Fruit fly (Drosophila melanogaster) whole organism, embryonic: ENCODE measurements around the gene CG11356.

Experiments
- ATbp ChIP-seq: fragments of 200-800 bp; sonication (Bioruptor generic); optimal IDR thresholded peaks from 2 replicates; lab custom pipeline; 2017; ENCODE audit warnings: missing biosample characterization, mild to moderate bottlenecking, missing genetic modification characterization, missing genetic modification reagents
- CG13424 ChIP-seq: fragments of 200-800 bp; sonication (Bioruptor generic); optimal IDR thresholded peaks from 2 replicates; lab custom pipeline; 2019; ENCODE audit warnings: missing biosample characterization, mild to moderate bottlenecking, missing genetic modification characterization, moderate library complexity
- CG14965 ChIP-seq: fragments of 200-800 bp; sonication (Bioruptor generic); optimal IDR thresholded peaks from 2 replicates; lab custom pipeline; 2016; ENCODE audit warnings: missing biosample characterization, missing genetic modification characterization, borderline replicate concordance
- CG17385 ChIP-seq: fragments of 200-800 bp; sonication (Bioruptor generic); optimal IDR thresholded peaks from 3 replicates; lab custom pipeline; 2018; ENCODE audit warnings: missing biosample characterization, mild to moderate bottlenecking, missing genetic modification characterization
- CG17612 ChIP-seq: fragments of 200-800 bp; sonication (Bioruptor generic); IDR thresholded peaks from 2 replicates; pipeline ENCODE4 v1.3.6; 2022; ENCODE audit warnings: missing biosample characterization, missing genetic modification characterization
- CG3407 ChIP-seq: fragments of 200-800 bp; sonication (Bioruptor generic); optimal IDR thresholded peaks from 2 replicates; lab custom pipeline; 2018; ENCODE audit warnings: missing biosample characterization, mild to moderate bottlenecking, missing genetic modification characterization
- Dek ChIP-seq: fragments of 200-800 bp; sonication (Bioruptor generic); optimal IDR thresholded peaks from 3 replicates; lab custom pipeline; 2019; ENCODE audit warnings: missing biosample characterization, mild to moderate bottlenecking, missing genetic modification characterization, moderate library complexity
- Dip3 ChIP-seq: fragments of 200-800 bp; sonication (Bioruptor generic); optimal IDR thresholded peaks from 3 replicates; lab custom pipeline; 2016; ENCODE audit warnings: missing biosample characterization, missing genetic modification characterization
- Doc2 ChIP-seq: fragments of 200-800 bp; sonication (Bioruptor generic); IDR thresholded peaks from 2 replicates; pipeline ENCODE4 v1.3.6; 2022; ENCODE audit warnings: missing biosample characterization, missing genetic modification characterization
- Doc3 ChIP-seq: fragments of 200-800 bp; sonication (Bioruptor generic); IDR thresholded peaks from 3 replicates; pipeline ENCODE4 v1.3.6; 2022; ENCODE audit warnings: missing biosample characterization, missing genetic modification characterization; ENCODE audit not compliant: partially characterized antibody
- HHEX ChIP-seq: fragments of 200-800 bp; sonication (Bioruptor generic); optimal IDR thresholded peaks from 3 replicates; lab custom pipeline; 2017; ENCODE audit warnings: missing biosample characterization, mild to moderate bottlenecking, missing genetic modification characterization, missing genetic modification reagents
- Hr3 ChIP-seq: fragments of 200-800 bp; sonication (Bioruptor generic); optimal IDR thresholded peaks from 3 replicates; lab custom pipeline; 2016; ENCODE audit warnings: missing biosample characterization, missing genetic modification characterization
- Mad ChIP-seq: fragments of 200-800 bp; sonication (Bioruptor generic); optimal IDR thresholded peaks from 2 replicates; lab custom pipeline; 2016; ENCODE audit warnings: missing biosample characterization, missing genetic modification characterization
- Med ChIP-seq: fragments of 200-800 bp; sonication (Bioruptor generic); peaks from one replicate; lab custom pipeline; 2016; ENCODE audit warnings: missing biosample characterization, missing genetic modification characterization, mild to moderate bottlenecking, inconsistent platforms, moderate library complexity
- Poxn ChIP-seq: fragments of 200-800 bp; sonication (Bioruptor generic); IDR thresholded peaks from 2 replicates; pipeline ENCODE4 v1.3.6; 2022; ENCODE audit warnings: missing biosample characterization, missing genetic modification characterization
- Side ChIP-seq: fragments of 200-800 bp; sonication (Bioruptor generic); optimal IDR thresholded peaks from 2 replicates; lab custom pipeline; 2016; ENCODE audit warnings: missing biosample characterization, missing genetic modification characterization
- Taf1 ChIP-seq: fragments of 200-800 bp; sonication (Bioruptor generic); IDR thresholded peaks from 2 replicates; pipeline ENCODE4 v1.3.6; 2022; ENCODE audit warnings: missing biosample characterization, missing genetic modification characterization
- YL-1 ChIP-seq: fragments of 200-800 bp; sonication (Bioruptor generic); optimal IDR thresholded peaks from 3 replicates; lab custom pipeline; 2017; ENCODE audit warnings: missing biosample characterization, mild to moderate bottlenecking, missing genetic modification characterization
- ab ChIP-seq: fragments of 200-800 bp; sonication (Bioruptor generic); optimal IDR thresholded peaks from 2 replicates; lab custom pipeline; 2016; ENCODE audit warnings: missing biosample characterization, missing genetic modification characterization
- bab2 ChIP-seq: fragments of 200-800 bp; sonication (Bioruptor generic); optimal IDR thresholded peaks from 2 replicates; lab custom pipeline; 2016; ENCODE audit warnings: missing biosample characterization, missing genetic modification characterization
- cg ChIP-seq: fragments of 200-800 bp; sonication (Bioruptor generic); optimal IDR thresholded peaks from 3 replicates; lab custom pipeline; 2019; ENCODE audit warnings: missing biosample characterization, mild to moderate bottlenecking, missing genetic modification characterization, moderate library complexity
- chinmo ChIP-seq: fragments of 200-800 bp; sonication (Bioruptor generic); IDR thresholded peaks from 4 replicates; pipeline ENCODE4 v1.3.6; 2022; ENCODE audit warnings: missing biosample characterization, missing genetic modification characterization; ENCODE audit not compliant: partially characterized antibody
- cwo ChIP-seq: fragments of 200-800 bp; sonication (Bioruptor generic); optimal IDR thresholded peaks from 3 replicates; lab custom pipeline; 2017; ENCODE audit warnings: missing biosample characterization, missing genetic modification characterization, mild to moderate bottlenecking, moderate library complexity, missing genetic modification reagents
- ewg ChIP-seq: fragments of 200-800 bp; sonication (Bioruptor generic); optimal IDR thresholded peaks from 3 replicates; lab custom pipeline; 2017; ENCODE audit warnings: mild to moderate bottlenecking, missing biosample characterization, missing genetic modification reagents, missing genetic modification characterization
- gsb-n ChIP-seq: fragments of 200-800 bp; sonication (Bioruptor generic); optimal IDR thresholded peaks from 3 replicates; lab custom pipeline; 2018; ENCODE audit warnings: missing biosample characterization, mild to moderate bottlenecking, missing genetic modification characterization
- h ChIP-seq: fragments of >200 bp; optimal IDR thresholded peaks from 2 replicates; lab custom pipeline; 2017
- kay ChIP-seq: fragments of 200-800 bp; sonication (Bioruptor generic); optimal IDR thresholded peaks from 2 replicates; lab custom pipeline; 2016; ENCODE audit warnings: missing biosample characterization, missing genetic modification characterization
- lab ChIP-seq: fragments of 200-800 bp; sonication (Bioruptor generic); optimal IDR thresholded peaks from 3 replicates; lab custom pipeline; 2017; ENCODE audit warnings: missing biosample characterization, missing genetic modification characterization, mild to moderate bottlenecking, moderate library complexity, missing genetic modification reagents
- luna ChIP-seq: fragments of 200-800 bp; sonication (Bioruptor generic); optimal IDR thresholded peaks from 2 replicates; lab custom pipeline; 2016; ENCODE audit warnings: missing biosample characterization, missing genetic modification characterization
- maf-S ChIP-seq: fragments of 200-800 bp; sonication (Bioruptor generic); optimal IDR thresholded peaks from 2 replicates; lab custom pipeline; 2016; ENCODE audit warnings: missing biosample characterization, missing genetic modification characterization
- slou ChIP-seq: fragments of 200-800 bp; sonication (Bioruptor generic); optimal IDR thresholded peaks from 3 replicates; lab custom pipeline; 2016; ENCODE audit warnings: missing biosample characterization, missing genetic modification characterization
- sob ChIP-seq: fragments of 200-800 bp; sonication (Bioruptor generic); IDR thresholded peaks from 2 replicates; pipeline ENCODE4 v1.3.6; 2022; ENCODE audit warnings: missing biosample characterization, missing genetic modification characterization
- stwl ChIP-seq: fragments of 200-800 bp; sonication (Bioruptor generic); optimal IDR thresholded peaks from 3 replicates; lab custom pipeline; 2018; ENCODE audit warnings: missing biosample characterization, mild to moderate bottlenecking, missing genetic modification characterization, moderate library complexity
- trem ChIP-seq: fragments of 200-800 bp; optimal IDR thresholded peaks from 3 replicates; lab custom pipeline; 2019; ENCODE audit warnings: missing biosample characterization, mild to moderate bottlenecking, missing genetic modification characterization, moderate library complexity
- twi ChIP-seq: fragments of 200-800 bp; optimal IDR thresholded peaks from 2 replicates; lab custom pipeline; 2019; ENCODE audit warnings: missing biosample characterization, mild to moderate bottlenecking, missing genetic modification characterization, moderate library complexity
- unc-4 ChIP-seq: fragments of 200-800 bp; sonication (Bioruptor generic); IDR thresholded peaks from 2 replicates; pipeline ENCODE4 v1.3.6; 2022; ENCODE audit warnings: missing biosample characterization, missing genetic modification characterization; ENCODE audit not compliant: partially characterized antibody

The CG11356 gene

DNA sequence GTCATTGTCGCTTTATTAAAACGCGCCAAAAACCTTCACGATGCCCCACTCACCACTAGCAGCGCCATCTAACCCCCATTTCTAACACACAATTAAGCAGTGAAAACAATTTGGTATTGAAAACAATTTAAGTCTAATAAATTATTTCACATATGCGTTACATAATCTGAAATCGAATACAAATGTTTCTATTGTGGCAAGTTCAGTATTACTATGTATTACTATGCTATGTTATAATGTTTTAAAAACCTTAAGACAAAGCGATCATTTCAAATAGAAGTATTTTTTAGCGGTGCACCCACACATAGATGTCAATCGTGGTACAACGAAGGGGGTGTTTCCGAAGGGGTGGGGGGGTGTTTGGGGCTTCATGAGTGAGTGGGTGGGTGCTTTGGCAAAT lies 30.0 kb downstream of the CG11356 start (continued):
- no peak for TF ChIP-seq chinmo (GFP tag; lab: Robert Waterston, UW)
- peak; percentile 48 for TF ChIP-seq CG13424 (tag; lab: Kevin White, UChicago)
- TF ChIP-seq lab (GFP tag; lab: Kevin White, UChicago) = peak; percentile 70
- no peak for TF ChIP-seq h
- no peak for TF ChIP-seq trem (tag; lab: Kevin White, UChicago)
- TF ChIP-seq ab (GFP tag; lab: Kevin White, UChicago) = no peak
- no peak for TF ChIP-seq unc-4 (GFP tag; lab: Robert Waterston, UW)
- no peak for TF ChIP-seq sob (GFP tag; lab: Robert Waterston, UW)
- no peak for TF ChIP-seq Doc3 (GFP tag; lab: Robert Waterston, UW)
- TF ChIP-seq Dip3 (GFP tag; lab: Kevin White, UChicago) = no peak
- TF ChIP-seq CG14965 (GFP tag; lab: Kevin White, UChicago) = no peak
- no peak for TF ChIP-seq Poxn (GFP tag; lab: Robert Waterston, UW)
- peak; percentile 24 for TF ChIP-seq CG17385 (GFP tag; lab: Kevin White, UChicago)
- no peak for TF ChIP-seq Mad
- TF ChIP-seq CG17612 = no peak
- TF ChIP-seq Dek (tag; lab: Kevin White, UChicago) = no peak
- peak; percentile 42 for TF ChIP-seq cwo (GFP tag; lab: Kevin White, UChicago)
- no peak for TF ChIP-seq cg (GFP tag; lab: Kevin White, UChicago)
- TF ChIP-seq Med (GFP tag; lab: Kevin White, UChicago) = peak; percentile 81

DNA sequence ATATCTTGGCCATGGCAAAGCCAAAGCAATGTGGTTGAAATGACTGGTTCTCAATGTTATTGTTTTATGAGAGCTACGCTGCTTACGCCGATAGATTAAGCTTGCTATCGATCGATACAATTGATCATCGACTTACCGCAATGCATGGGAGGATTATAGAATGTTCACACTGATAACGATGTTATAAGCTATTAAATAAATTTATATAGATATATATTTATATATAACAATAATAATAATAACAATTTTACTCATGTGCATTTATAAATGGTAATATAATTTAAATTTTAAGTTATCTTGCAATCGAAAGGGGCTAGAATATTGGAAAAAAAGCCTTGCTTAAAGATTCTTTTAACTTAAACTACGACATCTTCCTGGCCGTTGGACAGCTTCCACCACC lies 30.9 kb downstream of the CG11356 start, which contains the start of gene moon:
moon (minus strand) TSS at position 101 of the 400 bp plus-strand sequence.
- TF ChIP-seq CG3407 (GFP tag; lab: Kevin White, UChicago) (no peak), luna (GFP tag; lab: Kevin White, UChicago) (no peak), HHEX (GFP tag; lab: Kevin White, UChicago) (no peak), bab2 (GFP tag; lab: Kevin White, UChicago) (no peak), Taf1 (GFP tag; lab: Robert Waterston, UW) (no peak), slou (GFP tag; lab: Kevin White, UChicago) (no peak), ATbp (GFP tag; lab: Kevin White, UChicago) (no peak), YL-1 (GFP tag; lab: Kevin White, UChicago) (no peak), twi (no peak), Doc2 (GFP tag; lab: Robert Waterston, UW) (no peak), Hr3 (no peak), gsb-n (tag; lab: Kevin White, UChicago) (no peak)
- TF ChIP-seq, all 482 proteins: peak for 0

DNA sequence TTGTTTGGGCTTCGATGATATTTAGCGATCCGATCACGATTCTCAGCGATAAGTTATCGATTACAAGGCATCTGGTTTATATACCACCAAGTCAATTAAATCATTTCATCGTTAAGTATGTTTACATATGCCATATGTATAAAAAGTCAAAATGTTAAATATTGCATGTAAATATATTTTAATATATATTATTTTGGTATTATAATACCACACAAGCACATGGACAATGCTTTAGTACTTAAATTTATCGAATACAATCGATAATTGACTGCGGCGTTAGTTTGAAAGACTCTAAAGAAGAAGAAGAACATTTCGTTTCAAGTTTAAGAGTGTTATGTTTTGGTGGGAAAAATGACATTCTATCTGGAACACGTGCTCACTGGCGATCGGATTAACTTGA lies 33.5 kb downstream of the CG11356 start, which contains the start of gene CG34323:
CG34323 (plus strand) TSS at position 301 of the 400 bp plus-strand sequence.
- peak; percentile 55 for TF ChIP-seq stwl (tag; lab: Kevin White, UChicago)
- TF ChIP-seq Side (GFP tag; lab: Kevin White, UChicago) = no peak
- no peak for TF ChIP-seq maf-S (GFP tag; lab: Kevin White, UChicago)
- no peak for TF ChIP-seq ewg (GFP tag; lab: Kevin White, UChicago)
- TF ChIP-seq, all 482 proteins: peak for 1

DNA sequence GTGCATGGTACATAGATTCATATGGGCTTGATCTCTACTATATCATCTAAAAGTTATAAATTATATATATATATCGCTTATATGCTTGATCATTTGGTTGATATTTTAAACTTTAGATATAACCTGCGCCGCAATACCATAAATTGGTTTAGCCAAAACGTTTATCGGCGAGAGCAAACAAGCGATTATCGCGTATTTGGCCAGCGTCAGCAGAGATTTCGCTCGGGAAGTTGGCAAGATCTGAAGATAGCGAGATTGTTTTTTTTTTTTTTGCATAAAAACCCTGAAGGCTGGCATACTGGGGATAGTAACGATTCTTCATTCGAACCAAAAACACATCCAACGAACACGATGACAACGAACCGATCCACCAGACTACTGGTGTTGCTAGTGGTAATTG lies 44.1 kb downstream of the CG11356 start, which contains the start of gene Muc11A:
Muc11A (plus strand) TSS at position 301 of the 400 bp plus-strand sequence.
- no peak for TF ChIP-seq kay (GFP tag; lab: Kevin White, UChicago)
